Worm (Caenorhabditis elegans) whole organism, dauer: ENCODE measurements around the gene B0304.4.

Source experiments
- unc-62 ChIP-seq: sonication (generic microtip); optimal IDR thresholded peaks from 2 replicates; lab custom pipeline; 2017; ENCODE audit warnings: missing biosample characterization, missing genetic modification reagents, missing genetic modification characterization

B0304.4 gene

ce11 chrII:4523122-4523672 is at the start of gene B0304.4, which contains the start of gene B0304.2:
Gene B0304.4, minus strand, starts transcription at chrII:4523222.
Gene B0304.2, plus strand, starts transcription at chrII:4523622.
- no peak for TF ChIP-seq unc-62 (GFP tag; lab: Kevin White, UChicago)

- TF ChIP-seq unc-62 (GFP tag; lab: Kevin White, UChicago) = no peak
Measured at ce11 chrII:4572579-4572978, 49.6 kb upstream of the B0304.4 start.

ce11 chrII:4571868-4572267 is 48.8 kb upstream of the B0304.4 start, which contains the start of gene vab-1:
Gene vab-1, plus strand, starts transcription at chrII:4572000.
- no peak for TF ChIP-seq unc-62 (GFP tag; lab: Kevin White, UChicago)

- TF ChIP-seq unc-62 (GFP tag; lab: Kevin White, UChicago) = no peak
Measured at ce11 chrII:4571112-4571511, 48.1 kb upstream of the B0304.4 start.

ce11 chrII:4566237-4566636 is 43.2 kb upstream of the B0304.4 start:
- TF ChIP-seq unc-62 (GFP tag; lab: Kevin White, UChicago) = no peak

- TF ChIP-seq unc-62 (GFP tag; lab: Kevin White, UChicago) = no peak
Measured at ce11 chrII:4565205-4565604, 42.2 kb upstream of the B0304.4 start.

- no peak for TF ChIP-seq unc-62 (GFP tag; lab: Kevin White, UChicago)
Measured at ce11 chrII:4562503-4563000, 39.5 kb upstream of the B0304.4 start, which contains the start of gene dao-2. Gene dao-2, plus strand, starts transcription at chrII:4562950.

ce11 chrII:4560068-4560467 is 37.0 kb upstream of the B0304.4 start, which contains the start of gene M03A1.8:
Gene M03A1.8, plus strand, starts transcription at chrII:4560336.
- TF ChIP-seq unc-62 (GFP tag; lab: Kevin White, UChicago) = no peak

- TF ChIP-seq unc-62 (GFP tag; lab: Kevin White, UChicago) = no peak
Measured at ce11 chrII:4557487-4557886, 34.5 kb upstream of the B0304.4 start, which contains the start of gene M03A1.3. Gene M03A1.3, plus strand, starts transcription at chrII:4557787.

ce11 chrII:4552088-4552487 is 29.1 kb upstream of the B0304.4 start:
- no peak for TF ChIP-seq unc-62 (GFP tag; lab: Kevin White, UChicago)

- TF ChIP-seq unc-62 (GFP tag; lab: Kevin White, UChicago) = no peak
Measured at ce11 chrII:4550783-4551182, 27.8 kb upstream of the B0304.4 start, which contains the start of gene K07E1.1. Gene K07E1.1, plus strand, starts transcription at chrII:4551083.

ce11 chrII:4549983-4550572 is 27.1 kb upstream of the B0304.4 start:
- TF ChIP-seq unc-62 (GFP tag; lab: Kevin White, UChicago) = no peak

- no peak for TF ChIP-seq unc-62 (GFP tag; lab: Kevin White, UChicago)
Measured at ce11 chrII:4548408-4548807, 25.4 kb upstream of the B0304.4 start.

ce11 chrII:4543568-4543967 is 20.5 kb upstream of the B0304.4 start, which contains the start of gene sra-34:
Gene sra-34, minus strand, starts transcription at chrII:4543668.
- TF ChIP-seq unc-62 (GFP tag; lab: Kevin White, UChicago) = no peak

- TF ChIP-seq unc-62 (GFP tag; lab: Kevin White, UChicago) = no peak
Measured at ce11 chrII:4540631-4541030, 17.6 kb upstream of the B0304.4 start, which contains the start of gene sra-36. Gene sra-36, minus strand, starts transcription at chrII:4540731.

- TF ChIP-seq unc-62 (GFP tag; lab: Kevin White, UChicago) = no peak
Measured at ce11 chrII:4537141-4537540, 14.1 kb upstream of the B0304.4 start, which contains the start of gene sra-33. Gene sra-33, minus strand, starts transcription at chrII:4537241.
